Fruit fly (Drosophila melanogaster) whole organism, embryonic: ENCODE data around the gene CG4783.

Experiments used
- CG1603 ChIP-seq: fragments of 200-800 bp; sonication (Bioruptor generic); optimal IDR thresholded peaks from 2 replicates; lab custom pipeline; 2019; ENCODE audit warnings: missing biosample characterization, mild to moderate bottlenecking, missing genetic modification characterization, moderate library complexity
- CG16779 ChIP-seq: fragments of 200-800 bp; sonication (Bioruptor generic); IDR thresholded peaks from 2 replicates; pipeline ENCODE4 v1.3.6; 2022; ENCODE audit warnings: missing biosample characterization, missing genetic modification characterization
- CG16863 ChIP-seq: fragments of 200-800 bp; sonication (Bioruptor generic); optimal IDR thresholded peaks from 3 replicates; lab custom pipeline; 2016; ENCODE audit warnings: missing biosample characterization, missing genetic modification characterization
- CG17186 ChIP-seq: fragments of 200-800 bp; sonication (Bioruptor generic); optimal IDR thresholded peaks from 3 replicates; lab custom pipeline; 2017; ENCODE audit warnings: missing biosample characterization, missing genetic modification reagents, missing genetic modification characterization
- CG17385 ChIP-seq: fragments of 200-800 bp; sonication (Bioruptor generic); optimal IDR thresholded peaks from 3 replicates; lab custom pipeline; 2018; ENCODE audit warnings: missing biosample characterization, mild to moderate bottlenecking, missing genetic modification characterization
- CG9215 ChIP-seq: fragments of 200-800 bp; sonication (Bioruptor generic); IDR thresholded peaks from 2 replicates; pipeline ENCODE4 v1.3.6; 2022; ENCODE audit warnings: missing biosample characterization, missing genetic modification characterization
- Chrac-16 ChIP-seq: fragments of 200-800 bp; sonication (Bioruptor generic); optimal IDR thresholded peaks from 3 replicates; lab custom pipeline; 2016; ENCODE audit warnings: missing biosample characterization, missing genetic modification characterization
- Mrtf ChIP-seq: fragments of 200-800 bp; sonication (Bioruptor generic); IDR thresholded peaks from 3 replicates; pipeline ENCODE4 v1.3.6; 2022; ENCODE audit warnings: missing biosample characterization, missing genetic modification characterization
- az2 ChIP-seq: fragments of 200-800 bp; sonication (Bioruptor generic); optimal IDR thresholded peaks from 3 replicates; lab custom pipeline; 2016; ENCODE audit warnings: missing biosample characterization, missing genetic modification characterization
- ken ChIP-seq: fragments of 200-800 bp; sonication (Bioruptor generic); IDR thresholded peaks from 3 replicates; pipeline ENCODE4 v1.3.6; 2022; ENCODE audit warnings: missing biosample characterization, missing genetic modification characterization
- trem ChIP-seq: fragments of 200-800 bp; optimal IDR thresholded peaks from 3 replicates; lab custom pipeline; 2019; ENCODE audit warnings: missing biosample characterization, mild to moderate bottlenecking, missing genetic modification characterization, moderate library complexity

DNA sequence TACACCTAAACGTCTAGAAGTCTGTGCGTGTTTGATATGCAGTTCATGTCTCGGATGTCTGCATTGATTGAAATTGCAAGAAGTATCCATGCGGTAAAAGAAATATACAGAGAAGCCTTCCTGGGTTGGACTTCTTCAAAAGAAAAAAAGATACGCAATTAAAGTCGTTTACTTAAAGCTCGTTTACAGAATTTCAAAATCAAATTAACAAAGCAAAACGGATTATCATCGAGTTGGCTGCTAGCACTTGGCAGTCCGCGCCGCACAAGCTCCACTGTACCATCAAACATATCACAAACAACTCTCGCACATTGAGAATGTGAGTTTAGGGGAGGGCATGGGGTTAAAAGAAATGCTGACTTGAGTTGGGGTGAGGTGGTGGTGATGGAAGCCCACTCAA, 50.2 kb downstream of the CG4783 start:
- TF ChIP-seq az2 (GFP tag; lab: Kevin White, UChicago) (peak; percentile 84), ken (GFP tag; lab: Robert Waterston, UW) (peak; percentile 85), CG9215 (GFP tag; lab: Robert Waterston, UW) (peak; percentile 39; the same call in 1 of the 2 replicates), Chrac-16 (GFP tag; lab: Kevin White, UChicago) (peak; percentile 71), Mrtf (GFP tag; lab: Robert Waterston, UW) (peak; percentile 74), CG17385 (GFP tag; lab: Kevin White, UChicago) (peak; percentile 66), CG1603 (tag; lab: Kevin White, UChicago) (peak; percentile 85), trem (peak; percentile 68), CG16863 (peak; percentile 80), CG17186 (GFP tag; lab: Kevin White, UChicago) (peak; percentile 57), CG16779 (GFP tag; lab: Robert Waterston, UW) (0 out of 2 replicates have a peak, but pooled peaks have one; percentile 43)
